Fruit fly (Drosophila melanogaster) whole organism, prepupa: ENCODE results near the gene CG9130.

Source experiments
- Blimp-1 ChIP-seq: fragments of 200-800 bp; sonication (Bioruptor generic); optimal IDR thresholded peaks from 3 replicates; lab custom pipeline; 2017; ENCODE audit warnings: missing biosample characterization, missing genetic modification characterization, mild to moderate bottlenecking, moderate library complexity, missing genetic modification reagents
- CG11902 ChIP-seq: fragments of 200-800 bp; sonication (Bioruptor generic); optimal IDR thresholded peaks from 3 replicates; lab custom pipeline; 2016; ENCODE audit warnings: missing biosample characterization, missing genetic modification characterization
- dsx ChIP-seq: fragments of 200-800 bp; optimal IDR thresholded peaks from 3 replicates; lab custom pipeline; 2019; ENCODE audit warnings: missing biosample characterization, mild to moderate bottlenecking, missing genetic modification characterization, moderate library complexity; ENCODE audit not compliant: poor library complexity, severe bottlenecking
- fd59A ChIP-seq: fragments of 200-800 bp; sonication (Bioruptor generic); optimal IDR thresholded peaks from 2 replicates; lab custom pipeline; 2017; ENCODE audit warnings: missing biosample characterization, mild to moderate bottlenecking, missing genetic modification characterization, missing genetic modification reagents

- TF ChIP-seq Blimp-1 (no peak), dsx (GFP tag; lab: Kevin White, UChicago) (no peak), CG11902 (no peak), fd59A (GFP tag; lab: Kevin White, UChicago) (no peak)
These were observed 45.0 kb upstream of the CG9130 start, which contains the start of gene LysB for dm6 chr3L:1206682-1207421.
